Worm (Caenorhabditis elegans) whole organism, mixed stage, embryonic: ENCODE results near the gene Y97E10C.1.

ENCODE experiments used
- ceh-83 ChIP-seq: fragments of 200-800 bp; sonication (Bioruptor generic); optimal IDR thresholded peaks from 2 replicates; lab custom pipeline; 2018; ENCODE audit warnings: mild to moderate bottlenecking, missing genetic modification characterization, missing compliant biosample characterization
- elt-1 ChIP-seq: sonication (generic microtip); optimal IDR thresholded peaks from 2 replicates; lab custom pipeline; 2017; ENCODE audit warnings: missing genetic modification characterization, mild to moderate bottlenecking, missing compliant biosample characterization, antibody characterized with exemption, moderate library complexity, borderline replicate concordance; ENCODE audit not compliant: insufficient read depth
- elt-3 ChIP-seq: fragments of 150-350 bp; optimal IDR thresholded peaks from 2 replicates; lab custom pipeline; 2014; ENCODE audit warnings: missing biosample characterization, missing genetic modification characterization
- nhr-237 ChIP-seq: fragments of 150-350 bp; optimal IDR thresholded peaks from 2 replicates; lab custom pipeline; 2014; ENCODE audit warnings: missing biosample characterization, missing genetic modification characterization
- unc-62 ChIP-seq: fragments of 150-350 bp; optimal IDR thresholded peaks from 2 replicates; lab custom pipeline; 2014; ENCODE audit warnings: missing biosample characterization, missing genetic modification reagents, missing genetic modification characterization
- ztf-11 ChIP-seq: fragments of 150-350 bp; optimal IDR thresholded peaks from 2 replicates; lab custom pipeline; 2014; ENCODE audit warnings: missing biosample characterization, missing genetic modification characterization

- no peak for TF ChIP-seq elt-3
- TF ChIP-seq ztf-11 (tag; lab: Kevin White, UChicago), result no peak
- no peak for TF ChIP-seq ceh-83 (GFP tag; lab: Kevin White, UChicago)
- TF ChIP-seq nhr-237 (tag; lab: Kevin White, UChicago), result no peak
- TF ChIP-seq unc-62 (GFP tag; lab: Kevin White, UChicago), result no peak
- TF ChIP-seq elt-1, result no peak
These were observed 15.6 kb upstream of the Y97E10C.1 start, which contains the start of gene ZK105.13 for ce11 chrV:7713072-7713471.
